Worm (Caenorhabditis elegans) whole organism, dauer: ENCODE data around the gene T01C3.2.
"Not testable (repeated sequence)": the region's sequence is repeated elsewhere in the genome, so short reads cannot be mapped to it uniquely, and the experiment has no call there.

Experiments
- unc-62 ChIP-seq: sonication (generic microtip); optimal IDR thresholded peaks from 2 replicates; lab custom pipeline; 2017; ENCODE audit warnings: missing biosample characterization, missing genetic modification reagents, missing genetic modification characterization

The T01C3.2 gene

ce11 chrV:15023544-15023943, 32.6 kb downstream of the T01C3.2 start, which contains the start of gene F14H8.4:
Gene F14H8.4 (plus strand): TSS chrV:15023844.
- no peak for TF ChIP-seq unc-62 (GFP tag; lab: Kevin White, UChicago)

ce11 chrV:15028896-15029519, 38.0 kb downstream of the T01C3.2 start, which contains the start of gene F14H8.8:
Gene F14H8.8 (plus strand): TSS chrV:15029469.
- TF ChIP-seq unc-62 (GFP tag; lab: Kevin White, UChicago) = no peak

ce11 chrV:15031373-15031772, 40.4 kb downstream of the T01C3.2 start, which contains the start of gene cng-1:
Gene cng-1 (minus strand): TSS chrV:15031473.
- not testable (repeated sequence) for TF ChIP-seq unc-62 (GFP tag; lab: Kevin White, UChicago)

- TF ChIP-seq unc-62 (GFP tag; lab: Kevin White, UChicago) = not testable (repeated sequence)
Measured at ce11 chrV:15036769-15037168, 45.8 kb downstream of the T01C3.2 start, which contains the start of gene melo-3. Gene melo-3 (minus strand): TSS chrV:15036869.
